Fruit fly (Drosophila melanogaster) whole organism, embryonic: ENCODE data around the gene CG42820.

ENCODE experiments used
- Bdp1 ChIP-seq: fragments of 200-800 bp; sonication (Bioruptor generic); optimal IDR thresholded peaks from 3 replicates; lab custom pipeline; 2016; ENCODE audit warnings: missing biosample characterization, missing genetic modification characterization
- CG10209 ChIP-seq: fragments of 200-800 bp; sonication (Bioruptor generic); optimal IDR thresholded peaks from 3 replicates; lab custom pipeline; 2017; ENCODE audit warnings: missing biosample characterization, mild to moderate bottlenecking, missing genetic modification characterization, missing genetic modification reagents
- CG10979 ChIP-seq: fragments of 200-800 bp; sonication (Bioruptor generic); optimal IDR thresholded peaks from 2 replicates; lab custom pipeline; 2018; ENCODE audit warnings: missing biosample characterization, mild to moderate bottlenecking, missing genetic modification characterization, moderate library complexity
- CG11093 ChIP-seq: fragments of 200-800 bp; sonication (Bioruptor generic); IDR thresholded peaks from 3 replicates; pipeline ENCODE4 v1.3.6; 2022; ENCODE audit warnings: missing biosample characterization, missing genetic modification characterization
- CG13624 ChIP-seq: fragments of 200-800 bp; sonication (Bioruptor generic); optimal IDR thresholded peaks from 2 replicates; lab custom pipeline; 2016; ENCODE audit warnings: missing biosample characterization, missing genetic modification characterization
- CG14860 ChIP-seq: fragments of 200-800 bp; sonication (Bioruptor generic); IDR thresholded peaks from 3 replicates; pipeline ENCODE4 v1.3.6; 2022; ENCODE audit warnings: missing biosample characterization, missing genetic modification characterization; ENCODE audit not compliant: partially characterized antibody
- CG1647 ChIP-seq: fragments of 200-800 bp; sonication (Bioruptor generic); optimal IDR thresholded peaks from 3 replicates; lab custom pipeline; 2016; ENCODE audit warnings: missing biosample characterization, missing genetic modification characterization
- CG16779 ChIP-seq: fragments of 200-800 bp; sonication (Bioruptor generic); IDR thresholded peaks from 2 replicates; pipeline ENCODE4 v1.3.6; 2022; ENCODE audit warnings: missing biosample characterization, missing genetic modification characterization
- CG17385 ChIP-seq: fragments of 200-800 bp; sonication (Bioruptor generic); optimal IDR thresholded peaks from 3 replicates; lab custom pipeline; 2018; ENCODE audit warnings: missing biosample characterization, mild to moderate bottlenecking, missing genetic modification characterization
- CG32532 ChIP-seq: fragments of 200-800 bp; sonication (Bioruptor generic); IDR thresholded peaks from 2 replicates; pipeline ENCODE4 v1.3.6; 2022; ENCODE audit warnings: missing biosample characterization, missing genetic modification characterization
- CG3407 ChIP-seq: fragments of 200-800 bp; sonication (Bioruptor generic); optimal IDR thresholded peaks from 2 replicates; lab custom pipeline; 2018; ENCODE audit warnings: missing biosample characterization, mild to moderate bottlenecking, missing genetic modification characterization
- CG3995 ChIP-seq: fragments of 200-800 bp; sonication (Bioruptor generic); optimal IDR thresholded peaks from 3 replicates; lab custom pipeline; 2016; ENCODE audit warnings: missing biosample characterization, missing genetic modification characterization
- CG6854 ChIP-seq: fragments of 200-800 bp; sonication (Bioruptor generic); optimal IDR thresholded peaks from 3 replicates; lab custom pipeline; 2017; ENCODE audit warnings: missing biosample characterization, mild to moderate bottlenecking, missing genetic modification characterization
- CG7839 ChIP-seq: fragments of 200-800 bp; sonication (Bioruptor generic); optimal IDR thresholded peaks from 3 replicates; lab custom pipeline; 2018; ENCODE audit warnings: missing biosample characterization, mild to moderate bottlenecking, missing genetic modification characterization, moderate library complexity
- CG7928 ChIP-seq: fragments of 200-800 bp; sonication (Bioruptor generic); optimal IDR thresholded peaks from 2 replicates; lab custom pipeline; 2017; ENCODE audit warnings: missing biosample characterization, mild to moderate bottlenecking, missing genetic modification characterization
- D19A ChIP-seq: fragments of 200-800 bp; optimal IDR thresholded peaks from 3 replicates; lab custom pipeline; 2019; ENCODE audit warnings: missing biosample characterization, mild to moderate bottlenecking, missing genetic modification characterization, moderate library complexity
- Dip3 ChIP-seq: fragments of 200-800 bp; sonication (Bioruptor generic); optimal IDR thresholded peaks from 3 replicates; lab custom pipeline; 2016; ENCODE audit warnings: missing biosample characterization, missing genetic modification characterization
- ERR ChIP-seq: fragments of 200-800 bp; sonication (Bioruptor generic); optimal IDR thresholded peaks from 2 replicates; lab custom pipeline; 2016; ENCODE audit warnings: missing biosample characterization, missing genetic modification characterization
- GATAe ChIP-seq: fragments of 200-800 bp; sonication (Bioruptor generic); conservative IDR thresholded peaks from 2 replicates; pipeline ENCODE4 v1.3.6; 2022; ENCODE audit warnings: missing biosample characterization, missing genetic modification characterization
- Hr39 ChIP-seq: fragments of >200 bp; optimal IDR thresholded peaks from 2 replicates; lab custom pipeline; 2017
- Lhr ChIP-seq: fragments of 200-800 bp; sonication (Bioruptor generic); optimal IDR thresholded peaks from 3 replicates; lab custom pipeline; 2017; ENCODE audit warnings: mild to moderate bottlenecking, missing biosample characterization, missing genetic modification reagents, missing genetic modification characterization
- Mrtf ChIP-seq: fragments of 200-800 bp; sonication (Bioruptor generic); IDR thresholded peaks from 3 replicates; pipeline ENCODE4 v1.3.6; 2022; ENCODE audit warnings: missing biosample characterization, missing genetic modification characterization
- Rfx ChIP-seq: fragments of 200-800 bp; sonication (Bioruptor generic); IDR thresholded peaks from 2 replicates; pipeline ENCODE4 v1.3.6; 2022; ENCODE audit warnings: missing biosample characterization, missing genetic modification characterization
- Sox100B ChIP-seq: fragments of 200-800 bp; sonication (Bioruptor generic); optimal IDR thresholded peaks from 3 replicates; lab custom pipeline; 2018; ENCODE audit warnings: missing biosample characterization, mild to moderate bottlenecking, missing genetic modification characterization
- Spps ChIP-seq: fragments of 200-800 bp; sonication (Bioruptor generic); optimal IDR thresholded peaks from 2 replicates; lab custom pipeline; 2018; ENCODE audit warnings: missing biosample characterization, mild to moderate bottlenecking, missing genetic modification characterization
- ab ChIP-seq: fragments of 200-800 bp; sonication (Bioruptor generic); optimal IDR thresholded peaks from 2 replicates; lab custom pipeline; 2016; ENCODE audit warnings: missing biosample characterization, missing genetic modification characterization
- aop ChIP-seq: fragments of 200-800 bp; sonication (Bioruptor generic); IDR thresholded peaks from 2 replicates; pipeline ENCODE4 v1.3.6; 2022; ENCODE audit warnings: missing biosample characterization, missing genetic modification characterization
- ato ChIP-seq: fragments of 200-800 bp; sonication (Bioruptor generic); IDR thresholded peaks from 2 replicates; pipeline ENCODE4 v1.3.6; 2022; ENCODE audit warnings: missing biosample characterization, missing genetic modification characterization; ENCODE audit not compliant: partially characterized antibody
- chif ChIP-seq, 2 experiments: fragments of 200-800 bp; sonication (Bioruptor generic); optimal IDR thresholded peaks; 3 replicates each; lab custom pipeline; 2016; ENCODE audit warnings: missing biosample characterization in 2 of 2, missing genetic modification characterization in 2 of 2
- croc ChIP-seq: fragments of 200-800 bp; sonication (Bioruptor generic); conservative IDR thresholded peaks from 3 replicates; pipeline ENCODE4 v1.3.6; 2022; ENCODE audit warnings: missing biosample characterization, missing genetic modification characterization
- crol ChIP-seq: fragments of 200-800 bp; sonication (Bioruptor generic); IDR thresholded peaks from 2 replicates; pipeline ENCODE4 v1.3.6; 2022; ENCODE audit warnings: missing biosample characterization, missing genetic modification characterization
- dpn ChIP-seq, 2 experiments: fragments of 200-800 bp; sonication (Bioruptor generic); optimal IDR thresholded peaks; 3 replicates each; lab custom pipeline; 2016; ENCODE audit warnings: missing biosample characterization in 2 of 2, missing genetic modification characterization in 2 of 2
- eve ChIP-seq, 2 experiments: fragments of >200 bp; optimal IDR thresholded peaks; 2 replicates each; lab custom pipeline; 2017; ENCODE audit warnings: missing biosample characterization in 2 of 2, missing genetic modification characterization in 2 of 2
- fd3F ChIP-seq: fragments of 200-800 bp; sonication (Bioruptor generic); optimal IDR thresholded peaks from 2 replicates; lab custom pipeline; 2018; ENCODE audit warnings: missing biosample characterization, mild to moderate bottlenecking, missing genetic modification characterization, moderate library complexity
- gcm ChIP-seq: fragments of 200-800 bp; sonication (Bioruptor generic); optimal IDR thresholded peaks from 2 replicates; lab custom pipeline; 2019; ENCODE audit warnings: missing biosample characterization, mild to moderate bottlenecking, missing genetic modification characterization, moderate library complexity
- lola ChIP-seq, 3 experiments: fragments of >200 bp in 2 of 3; fragments of 200-800 bp in 1 of 3; sonication (Bioruptor generic) in 1 of 3; optimal IDR thresholded peaks; 2 replicates each; lab custom pipeline; 2017 to 2019; ENCODE audit warnings: missing biosample characterization in 3 of 3, missing genetic modification characterization in 3 of 3, mild to moderate bottlenecking in 1 of 3, moderate library complexity in 1 of 3
- repo ChIP-seq: fragments of 200-800 bp; sonication (Bioruptor generic); optimal IDR thresholded peaks from 2 replicates; lab custom pipeline; 2016; ENCODE audit warnings: missing biosample characterization, missing genetic modification characterization
- seq ChIP-seq: fragments of 200-800 bp; sonication (Bioruptor generic); IDR thresholded peaks from 2 replicates; pipeline ENCODE4 v1.3.6; 2022; ENCODE audit warnings: missing biosample characterization, missing genetic modification characterization
- sim ChIP-seq: fragments of 200-800 bp; sonication (Bioruptor generic); IDR thresholded peaks from 2 replicates; pipeline ENCODE4 v1.3.6; 2022; ENCODE audit warnings: missing biosample characterization, missing genetic modification characterization
- tx ChIP-seq: fragments of 200-800 bp; sonication (Bioruptor generic); optimal IDR thresholded peaks from 2 replicates; lab custom pipeline; 2016; ENCODE audit warnings: missing biosample characterization, missing genetic modification characterization
- wek ChIP-seq: fragments of 200-800 bp; sonication (Bioruptor generic); optimal IDR thresholded peaks from 3 replicates; lab custom pipeline; 2018; ENCODE audit warnings: missing biosample characterization, mild to moderate bottlenecking, missing genetic modification characterization, moderate library complexity
- wor ChIP-seq: fragments of 200-800 bp; sonication (Bioruptor generic); IDR thresholded peaks from 2 replicates; pipeline ENCODE4 v1.3.6; 2022; ENCODE audit warnings: missing biosample characterization, missing genetic modification characterization
- yki ChIP-seq: fragments of >200 bp; optimal IDR thresholded peaks from 3 replicates; lab custom pipeline; 2018

The CG42820 gene

DNA sequence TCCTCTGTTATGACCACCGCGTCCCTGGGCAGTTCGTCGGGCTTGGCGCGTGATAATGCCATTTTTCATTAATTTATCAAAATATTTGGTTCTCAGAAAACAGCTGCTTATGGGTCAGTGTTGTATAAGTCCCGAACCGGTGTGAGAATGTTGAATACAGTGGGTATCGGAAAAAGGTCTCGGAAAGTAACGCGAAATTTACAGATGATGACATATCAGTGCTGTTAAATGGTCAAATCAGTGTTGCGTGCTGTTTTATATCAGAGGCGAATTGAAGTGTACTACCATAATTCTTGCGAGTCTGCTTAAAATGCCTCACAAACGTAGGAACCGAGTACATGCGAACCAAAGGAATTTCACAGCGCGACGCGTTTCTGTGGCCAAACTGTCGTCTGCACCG lies 9.6 kb downstream of the CG42820 start, which contains the start of the genes CG13392 and Rcd4 (continued):
- TF ChIP-seq wor (GFP tag; lab: Robert Waterston, UW): no peak
- peak; percentile 47 to 65 for TF ChIP-seq chif (GFP tag; optimal IDR thresholded peaks at IDR 0.05; lab: Kevin White, UChicago)
- peak; percentile 79 for TF ChIP-seq Dip3 (GFP tag; lab: Kevin White, UChicago)
- peak; percentile 44; the same call in 2 of the 3 replicates for TF ChIP-seq CG14860 (GFP tag; lab: Robert Waterston, UW)
- peak; percentile 84 for TF ChIP-seq CG16779 (GFP tag; lab: Robert Waterston, UW)
- no peak for TF ChIP-seq gcm (GFP tag; lab: Kevin White, UChicago)
- TF ChIP-seq CG6854 (GFP tag; lab: Kevin White, UChicago): no peak
- no peak for TF ChIP-seq sim (GFP tag; lab: Robert Waterston, UW)
- peak; percentile 88 for TF ChIP-seq Rfx (GFP tag; lab: Robert Waterston, UW)
- no peak for TF ChIP-seq Hr39 (lab: Kevin White, UChicago)
- peak; percentile 33 for TF ChIP-seq Bdp1 (GFP tag; lab: Kevin White, UChicago)
- TF ChIP-seq aop (GFP tag; lab: Robert Waterston, UW): no peak
- peak; percentile 85 for TF ChIP-seq CG13624 (GFP tag; lab: Kevin White, UChicago)
- peak in 1 of 3 experiments; percentile 6 for TF ChIP-seq lola (GFP tag; optimal IDR thresholded peaks at IDR 0.05; lab: Kevin White, UChicago)
- TF ChIP-seq wek: no peak
- no peak for TF ChIP-seq crol
- TF ChIP-seq Sox100B (GFP tag; lab: Kevin White, UChicago): no peak
- no peak for TF ChIP-seq CG11093 (GFP tag; lab: Robert Waterston, UW)
- peak; percentile 36 for TF ChIP-seq CG7839 (tag; lab: Kevin White, UChicago)
- no peak for TF ChIP-seq seq
- no peak for TF ChIP-seq ab (GFP tag; lab: Kevin White, UChicago)
- TF ChIP-seq CG10209 (GFP tag; lab: Kevin White, UChicago): peak; percentile 57
- peak; percentile 61; the same call in 1 of the 2 replicates for TF ChIP-seq ato (GFP tag; lab: Robert Waterston, UW)
- TF ChIP-seq tx: peak; percentile 67
- peak; percentile 62 for TF ChIP-seq repo (GFP tag; lab: Kevin White, UChicago)
- TF ChIP-seq ERR: peak; percentile 81
- no peak for TF ChIP-seq GATAe (GFP tag; lab: Robert Waterston, UW)
- TF ChIP-seq eve (GFP tag; optimal IDR thresholded peaks at IDR 0.05; lab: Kevin White, UChicago): no peak
- TF ChIP-seq CG17385 (GFP tag; lab: Kevin White, UChicago): peak; percentile 65
- TF ChIP-seq CG10979 (tag; lab: Kevin White, UChicago): peak; percentile 39
- TF ChIP-seq fd3F (GFP tag; lab: Kevin White, UChicago): peak; percentile 16
- TF ChIP-seq Mrtf: 0 out of 3 replicates have a peak, but pooled peaks have one; percentile 34
- TF ChIP-seq yki: no peak
- TF ChIP-seq CG3407 (GFP tag; lab: Kevin White, UChicago): no peak
- TF ChIP-seq CG1647 (GFP tag; lab: Kevin White, UChicago): peak; percentile 76
- peak; percentile 66 for TF ChIP-seq CG3995
- TF ChIP-seq Lhr (GFP tag; lab: Kevin White, UChicago): peak; percentile 35
- TF ChIP-seq CG7928 (GFP tag; lab: Kevin White, UChicago): peak; percentile 25
- no peak for TF ChIP-seq Spps (tag; lab: Kevin White, UChicago)
- peak; percentile 70 to 82 for TF ChIP-seq dpn (GFP tag; optimal IDR thresholded peaks at IDR 0.05; lab: Kevin White, UChicago)
- no peak for TF ChIP-seq croc (GFP tag; lab: Robert Waterston, UW)
- TF ChIP-seq CG32532 (GFP tag; lab: Robert Waterston, UW): peak; percentile 79
- no peak for TF ChIP-seq D19A
